Fruit fly (Drosophila melanogaster): ENCODE results near the gene CG42821.

CG42821 gene

DNA sequence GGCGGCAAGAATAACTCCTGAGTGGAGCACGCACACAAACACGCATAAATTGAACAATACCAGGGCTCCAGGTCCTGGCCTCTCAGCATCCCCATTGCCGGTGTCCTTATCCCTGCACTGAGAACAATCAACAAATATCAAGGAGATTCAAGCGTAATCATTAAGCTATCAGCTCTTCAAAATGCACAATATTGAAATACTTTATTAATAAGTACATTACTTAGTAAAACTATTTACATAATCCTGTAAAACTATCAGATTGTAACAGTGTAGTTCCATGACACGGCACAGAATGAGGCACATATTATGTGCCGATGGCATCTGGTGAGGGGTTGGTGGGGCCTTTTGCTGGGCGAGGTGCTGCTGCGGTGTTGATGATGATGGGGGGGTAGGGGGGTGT lies 41.8 kb upstream of the CG42821 start (continued):
- TF ChIP-seq ttk (GFP tag; IDR thresholded peaks at IDR 0.05), result 0 out of 2 replicates have a peak, but pooled peaks have one; percentile 25
- TF ChIP-seq CG12155 (GFP tag; optimal IDR thresholded peaks at IDR 0.05), result no peak
- peak; percentile 2 for TF ChIP-seq nmo (GFP tag; optimal IDR thresholded peaks at IDR 0.05)
- TF ChIP-seq CTCF (GFP tag; optimal IDR thresholded peaks at IDR 0.05), result no peak
- no peak for TF ChIP-seq tx (GFP tag; optimal IDR thresholded peaks at IDR 0.05)
- TF ChIP-seq CG17568 (GFP tag; optimal IDR thresholded peaks at IDR 0.05), result no peak
- TF ChIP-seq Hmr (GFP tag; optimal IDR thresholded peaks at IDR 0.05), result peak; percentile 62
- no peak for TF ChIP-seq phol (tag; optimal IDR thresholded peaks at IDR 0.05)
- no peak for TF ChIP-seq zen (tag; optimal IDR thresholded peaks at IDR 0.05)
- TF ChIP-seq Rfx (GFP tag; IDR thresholded peaks at IDR 0.05), result peak; percentile 62
- TF ChIP-seq Aef1 (GFP tag; IDR thresholded peaks at IDR 0.05), result 0 out of 3 replicates have a peak, but pooled peaks have one; percentile 34
- TF ChIP-seq z (GFP tag; IDR thresholded peaks at IDR 0.05), result no peak
- peak; percentile 11 for TF ChIP-seq ind (GFP tag; optimal IDR thresholded peaks at IDR 0.05)
- TF ChIP-seq row (GFP tag; IDR thresholded peaks at IDR 0.05), result peak; percentile 64; the same call in 2 of the 3 replicates
- TF ChIP-seq zfh2 (GFP tag; optimal IDR thresholded peaks at IDR 0.05), result peak; percentile 3

DNA sequence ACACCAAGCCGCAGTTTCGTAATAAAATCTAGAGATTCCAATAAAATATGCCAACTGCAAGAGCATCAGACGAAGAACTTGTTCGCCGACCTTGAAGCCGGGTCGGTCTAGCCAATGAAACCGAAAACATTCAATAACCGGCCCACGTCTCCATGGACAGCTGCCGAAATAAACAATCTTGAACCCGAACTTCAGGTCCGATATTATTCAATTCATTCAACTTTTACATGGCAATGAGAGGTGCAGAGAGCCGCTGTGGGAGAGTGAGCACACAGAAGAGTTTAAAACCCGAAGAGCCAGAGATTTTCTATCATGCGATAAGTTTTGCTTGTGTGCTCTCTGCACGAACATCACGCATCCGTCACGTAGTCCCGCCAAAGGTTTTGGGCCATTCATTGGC lies 35.4 kb upstream of the CG42821 start:
- TF ChIP-seq Scr (GFP tag; IDR thresholded peaks at IDR 0.05; ENCODE audit: partially characterized antibody) (no peak), ftz-f1 (GFP tag; optimal IDR thresholded peaks at IDR 0.05) (peak; percentile 67), CG6175 (GFP tag; IDR thresholded peaks at IDR 0.05) (no peak), Deaf1 (tag; optimal IDR thresholded peaks at IDR 0.05) (peak; percentile 75), CG10267 (tag; optimal IDR thresholded peaks at IDR 0.05) (no peak), tap (tag; optimal IDR thresholded peaks at IDR 0.05) (no peak), vvl (GFP tag; IDR thresholded peaks at IDR 0.05) (peak; percentile 45; the same call in 1 of the 2 replicates), Nf-YC (tag; optimal IDR thresholded peaks at IDR 0.05) (peak; percentile 37), Hr78 (GFP tag; optimal IDR thresholded peaks at IDR 0.05) (peak in 1 of 2 experiments; percentile 37), CG10979 (tag; optimal IDR thresholded peaks at IDR 0.05) (no peak), Pdp1 (GFP tag; optimal IDR thresholded peaks at IDR 0.05) (peak in 1 of 2 experiments; percentile 43), CG15601 (tag; optimal IDR thresholded peaks at IDR 0.05) (no peak), en (GFP tag; optimal IDR thresholded peaks at IDR 0.05) (no peak), esg (GFP tag; conservative IDR thresholded peaks at IDR 0.05) (no peak), abd-A (tag; optimal IDR thresholded peaks at IDR 0.05) (peak; percentile 50), sr (GFP tag; IDR thresholded peaks at IDR 0.05) (0 out of 3 replicates have a peak, but pooled peaks have one; percentile 25), sd (tag; optimal IDR thresholded peaks at IDR 0.05) (no peak), CG12236 (GFP tag; optimal IDR thresholded peaks at IDR 0.05) (no peak), row (GFP tag; IDR thresholded peaks at IDR 0.05) (no peak), Mrtf (GFP tag; IDR thresholded peaks at IDR 0.05) (no peak), wor (GFP tag; IDR thresholded peaks at IDR 0.05) (no peak), yki (optimal IDR thresholded peaks at IDR 0.05) (no peak), Trl (optimal IDR thresholded peaks at IDR 0.05) (peak; percentile 64 to 75), Trl (GFP tag; optimal IDR thresholded peaks at IDR 0.05) (no peak), Ets65A (GFP tag) (peak; percentile 2), Blimp-1 (GFP tag; optimal IDR thresholded peaks at IDR 0.05) (peak; percentile 97), hth (optimal IDR thresholded peaks at IDR 0.05) (no peak), p53 (GFP tag; optimal IDR thresholded peaks at IDR 0.05) (no peak), CG13287 (GFP tag; IDR thresholded peaks at IDR 0.05; ENCODE audit: partially characterized antibody) (peak; percentile 16; the same call in 1 of the 2 replicates), chinmo (GFP tag; IDR thresholded peaks at IDR 0.05; ENCODE audit: partially characterized antibody) (peak; percentile 92), CG7271 (tag; optimal IDR thresholded peaks at IDR 0.05) (no peak), schlank (tag; optimal IDR thresholded peaks at IDR 0.05) (no peak), CG2889 (GFP tag; IDR thresholded peaks at IDR 0.05) (no peak), phol (tag; optimal IDR thresholded peaks at IDR 0.05) (no peak)

Measured in whole organism, embryonic.